Fruit fly (Drosophila melanogaster) whole organism, embryonic: ENCODE results near the gene CG42810.

Source experiments
- Ada2b ChIP-seq: fragments of 200-800 bp; sonication (Bioruptor generic); IDR thresholded peaks from 2 replicates; pipeline ENCODE4 v1.3.6; 2022; ENCODE audit warnings: missing biosample characterization, missing genetic modification characterization
- CG10147 ChIP-seq: fragments of 200-800 bp; sonication (Bioruptor generic); optimal IDR thresholded peaks from 2 replicates; lab custom pipeline; 2019; ENCODE audit warnings: missing biosample characterization, mild to moderate bottlenecking, missing genetic modification characterization, moderate library complexity
- CG11085 ChIP-seq: fragments of 200-800 bp; sonication (Bioruptor generic); IDR thresholded peaks from 2 replicates; pipeline ENCODE4 v1.3.6; 2022; ENCODE audit warnings: missing biosample characterization, missing genetic modification characterization
- CG12155 ChIP-seq: fragments of 200-800 bp; sonication (Bioruptor generic); optimal IDR thresholded peaks from 3 replicates; lab custom pipeline; 2016; ENCODE audit warnings: missing biosample characterization, missing genetic modification characterization
- CG15601 ChIP-seq: fragments of 200-800 bp; sonication (Bioruptor generic); optimal IDR thresholded peaks from 3 replicates; lab custom pipeline; 2019; ENCODE audit warnings: missing biosample characterization, mild to moderate bottlenecking, missing genetic modification characterization, moderate library complexity
- CG16813 ChIP-seq: fragments of 200-800 bp; sonication (Bioruptor generic); IDR thresholded peaks from 3 replicates; pipeline ENCODE4 v1.3.6; 2022; ENCODE audit warnings: missing biosample characterization, missing genetic modification characterization; ENCODE audit not compliant: partially characterized antibody
- CG2116 ChIP-seq: fragments of 200-800 bp; sonication (Bioruptor generic); optimal IDR thresholded peaks from 3 replicates; lab custom pipeline; 2018; ENCODE audit warnings: missing biosample characterization, mild to moderate bottlenecking, missing genetic modification characterization
- CG2202 ChIP-seq: fragments of 200-800 bp; sonication (Bioruptor generic); optimal IDR thresholded peaks from 2 replicates; lab custom pipeline; 2018; ENCODE audit warnings: missing biosample characterization, mild to moderate bottlenecking, missing genetic modification characterization
- CG32767 ChIP-seq: fragments of 200-800 bp; sonication (Bioruptor generic); IDR thresholded peaks from 2 replicates; pipeline ENCODE4 v1.3.6; 2022; ENCODE audit warnings: missing biosample characterization, missing genetic modification characterization
- CG4404 ChIP-seq: fragments of 200-800 bp; sonication (Bioruptor generic); IDR thresholded peaks from 2 replicates; pipeline ENCODE4 v1.3.6; 2022; ENCODE audit warnings: missing biosample characterization, missing genetic modification characterization
- CG4820 ChIP-seq: fragments of 200-800 bp; sonication (Bioruptor generic); optimal IDR thresholded peaks from 3 replicates; lab custom pipeline; 2016; ENCODE audit warnings: missing biosample characterization, missing genetic modification characterization
- CG6654 ChIP-seq: fragments of 200-800 bp; sonication (Bioruptor generic); optimal IDR thresholded peaks from 2 replicates; lab custom pipeline; 2017; ENCODE audit warnings: missing biosample characterization, mild to moderate bottlenecking, missing genetic modification characterization
- CG7987 ChIP-seq: fragments of 200-800 bp; sonication (Bioruptor generic); optimal IDR thresholded peaks from 2 replicates; lab custom pipeline; 2018; ENCODE audit warnings: missing biosample characterization, mild to moderate bottlenecking, missing genetic modification characterization, moderate library complexity
- CG8290 ChIP-seq, 3 experiments: fragments of 200-800 bp; sonication (Bioruptor generic); optimal IDR thresholded peaks; 2 replicates each; lab custom pipeline; 2016 to 2019; ENCODE audit warnings: missing biosample characterization in 3 of 3, missing genetic modification characterization in 3 of 3, mild to moderate bottlenecking in 2 of 3, moderate library complexity in 1 of 3
- CG8944 ChIP-seq: fragments of 200-800 bp; sonication (Bioruptor generic); optimal IDR thresholded peaks from 3 replicates; lab custom pipeline; 2016; ENCODE audit warnings: missing biosample characterization, missing genetic modification characterization
- CG9215 ChIP-seq: fragments of 200-800 bp; sonication (Bioruptor generic); IDR thresholded peaks from 2 replicates; pipeline ENCODE4 v1.3.6; 2022; ENCODE audit warnings: missing biosample characterization, missing genetic modification characterization
- CG9727 ChIP-seq: fragments of 200-800 bp; sonication (Bioruptor generic); optimal IDR thresholded peaks from 3 replicates; lab custom pipeline; 2017; ENCODE audit warnings: missing biosample characterization, mild to moderate bottlenecking, missing genetic modification characterization
- CG9817 ChIP-seq: fragments of 200-800 bp; sonication (Bioruptor generic); optimal IDR thresholded peaks from 2 replicates; lab custom pipeline; 2018; ENCODE audit warnings: missing biosample characterization, mild to moderate bottlenecking, missing genetic modification characterization, moderate library complexity
- CG9876 ChIP-seq: fragments of 200-800 bp; sonication (Bioruptor generic); optimal IDR thresholded peaks from 2 replicates; lab custom pipeline; 2016; ENCODE audit warnings: missing biosample characterization, missing genetic modification characterization
- Dref ChIP-seq: fragments of 200-800 bp; sonication (Bioruptor generic); IDR thresholded peaks from 2 replicates; pipeline ENCODE4 v1.3.6; 2022; ENCODE audit warnings: missing biosample characterization, missing genetic modification characterization
- Eip74EF ChIP-seq, 2 experiments: fragments of 200-800 bp in 1 of 2; fragments of >200 bp in 1 of 2; sonication (Bioruptor generic) in 1 of 2; optimal IDR thresholded peaks; 2 replicates each; lab custom pipeline; 2017 to 2019; ENCODE audit warnings: missing biosample characterization in 2 of 2, missing genetic modification characterization in 2 of 2, mild to moderate bottlenecking in 1 of 2, moderate library complexity in 1 of 2
- Fer3 ChIP-seq: fragments of 200-800 bp; sonication (Bioruptor generic); optimal IDR thresholded peaks from 2 replicates; lab custom pipeline; 2018; ENCODE audit warnings: missing biosample characterization, mild to moderate bottlenecking, missing genetic modification characterization, moderate library complexity
- HHEX ChIP-seq: fragments of 200-800 bp; sonication (Bioruptor generic); optimal IDR thresholded peaks from 3 replicates; lab custom pipeline; 2017; ENCODE audit warnings: missing biosample characterization, mild to moderate bottlenecking, missing genetic modification characterization, missing genetic modification reagents
- Hsf ChIP-seq: fragments of 200-800 bp; sonication (Bioruptor generic); optimal IDR thresholded peaks from 3 replicates; lab custom pipeline; 2016; ENCODE audit warnings: missing biosample characterization, missing genetic modification characterization
- Lpt ChIP-seq: fragments of >200 bp; optimal IDR thresholded peaks from 2 replicates; lab custom pipeline; 2018; ENCODE audit warnings: missing biosample characterization, missing genetic modification characterization
- Myb ChIP-seq: fragments of 200-800 bp; sonication (Bioruptor generic); optimal IDR thresholded peaks from 2 replicates; lab custom pipeline; 2016; ENCODE audit warnings: missing biosample characterization, missing genetic modification characterization
- NFAT ChIP-seq: fragments of 200-800 bp; sonication (Bioruptor generic); IDR thresholded peaks from 2 replicates; pipeline ENCODE4 v1.3.6; 2022; ENCODE audit warnings: missing biosample characterization, missing genetic modification characterization
- Sox102F ChIP-seq: fragments of 200-800 bp; sonication (Bioruptor generic); optimal IDR thresholded peaks from 2 replicates; lab custom pipeline; 2018; ENCODE audit warnings: missing biosample characterization, mild to moderate bottlenecking, missing genetic modification characterization, moderate library complexity
- Vsx1 ChIP-seq: fragments of 200-800 bp; sonication (Bioruptor generic); optimal IDR thresholded peaks from 2 replicates; lab custom pipeline; 2017; ENCODE audit warnings: missing biosample characterization, mild to moderate bottlenecking, missing genetic modification characterization, missing genetic modification reagents
- bcd ChIP-seq: fragments of 200-800 bp; sonication (Bioruptor generic); optimal IDR thresholded peaks from 2 replicates; lab custom pipeline; 2017; ENCODE audit warnings: missing biosample characterization, mild to moderate bottlenecking, missing genetic modification characterization
- corto ChIP-seq: fragments of 200-800 bp; sonication (Bioruptor generic); optimal IDR thresholded peaks from 2 replicates; lab custom pipeline; 2016; ENCODE audit warnings: missing biosample characterization, mild to moderate bottlenecking, missing genetic modification characterization, moderate library complexity
- en ChIP-seq: fragments of 200-800 bp; sonication (Bioruptor generic); optimal IDR thresholded peaks from 2 replicates; lab custom pipeline; 2016; ENCODE audit warnings: missing biosample characterization, missing genetic modification characterization
- eyg ChIP-seq: fragments of 200-800 bp; sonication (Bioruptor generic); optimal IDR thresholded peaks from 3 replicates; lab custom pipeline; 2016; ENCODE audit warnings: missing biosample characterization, missing genetic modification characterization
- hkb ChIP-seq, 2 experiments: fragments of 200-800 bp in 1 of 2; fragments of >200 bp in 1 of 2; sonication (Bioruptor generic) in 1 of 2; IDR thresholded peaks in 1 of 2; optimal IDR thresholded peaks in 1 of 2; 2 replicates each; pipeline versions ENCODE4 v1.3.6 to Lab custom; 2017 to 2022; ENCODE audit warnings: missing biosample characterization in 1 of 2, missing genetic modification characterization in 1 of 2
- inv ChIP-seq: fragments of 200-800 bp; sonication (Bioruptor generic); IDR thresholded peaks from 2 replicates; pipeline ENCODE4 v1.3.6; 2022; ENCODE audit warnings: missing biosample characterization, missing genetic modification characterization; ENCODE audit not compliant: partially characterized antibody
- ken ChIP-seq: fragments of 200-800 bp; sonication (Bioruptor generic); IDR thresholded peaks from 3 replicates; pipeline ENCODE4 v1.3.6; 2022; ENCODE audit warnings: missing biosample characterization, missing genetic modification characterization
- luna ChIP-seq: fragments of 200-800 bp; sonication (Bioruptor generic); optimal IDR thresholded peaks from 2 replicates; lab custom pipeline; 2016; ENCODE audit warnings: missing biosample characterization, missing genetic modification characterization
- nerfin-2 ChIP-seq: fragments of 200-800 bp; sonication (Bioruptor generic); IDR thresholded peaks from 2 replicates; pipeline ENCODE4 v1.3.6; 2022; ENCODE audit warnings: missing biosample characterization, missing genetic modification characterization; ENCODE audit not compliant: partially characterized antibody
- pan ChIP-seq, 4 experiments: fragments of >200 bp in 3 of 4; fragments of 200-800 bp in 1 of 4; sonication (Bioruptor generic) in 1 of 4; optimal IDR thresholded peaks in 3 of 4; IDR thresholded peaks in 1 of 4; 2 replicates each; pipeline versions ENCODE4 v1.3.6 to Lab custom; 2017 to 2022; ENCODE audit warnings: missing biosample characterization in 2 of 4, missing genetic modification characterization in 2 of 4, mixed read lengths in 1 of 4
- peb ChIP-seq: fragments of 200-800 bp; sonication (Bioruptor generic); IDR thresholded peaks from 2 replicates; pipeline ENCODE4 v1.3.6; 2022; ENCODE audit warnings: missing biosample characterization, missing genetic modification characterization
- pfk ChIP-seq: fragments of 200-800 bp; sonication (Bioruptor generic); optimal IDR thresholded peaks from 2 replicates; lab custom pipeline; 2018; ENCODE audit warnings: missing biosample characterization, mild to moderate bottlenecking, missing genetic modification characterization, moderate library complexity
- repo ChIP-seq: fragments of 200-800 bp; sonication (Bioruptor generic); optimal IDR thresholded peaks from 2 replicates; lab custom pipeline; 2016; ENCODE audit warnings: missing biosample characterization, missing genetic modification characterization
- so ChIP-seq: fragments of 200-800 bp; sonication (Bioruptor generic); IDR thresholded peaks from 3 replicates; pipeline ENCODE4 v1.3.6; 2022; ENCODE audit warnings: missing biosample characterization, missing genetic modification characterization
- sug ChIP-seq: fragments of 200-800 bp; optimal IDR thresholded peaks from 2 replicates; lab custom pipeline; 2019; ENCODE audit warnings: missing biosample characterization, mild to moderate bottlenecking, missing genetic modification characterization, moderate library complexity
- tio ChIP-seq: fragments of 200-800 bp; sonication (Bioruptor generic); optimal IDR thresholded peaks from 2 replicates; lab custom pipeline; 2017; ENCODE audit warnings: missing biosample characterization, missing genetic modification characterization, inconsistent platforms
- usp ChIP-seq: fragments of >200 bp; optimal IDR thresholded peaks from 2 replicates; lab custom pipeline; 2017; ENCODE audit warnings: missing biosample characterization, missing genetic modification characterization
- wek ChIP-seq: fragments of 200-800 bp; sonication (Bioruptor generic); optimal IDR thresholded peaks from 3 replicates; lab custom pipeline; 2018; ENCODE audit warnings: missing biosample characterization, mild to moderate bottlenecking, missing genetic modification characterization, moderate library complexity

Gene CG42810

dm6 chr2L:13414525-13415481 is 44.7 kb upstream of the CG42810 start, which contains the start of the genes CG16956, CG42784 and CG43850 (continued):
- TF ChIP-seq CG8290 (GFP tag; optimal IDR thresholded peaks at IDR 0.05; lab: Kevin White, UChicago) (no peak), CG8290 (tag; optimal IDR thresholded peaks at IDR 0.05; lab: Kevin White, UChicago) (peak in 1 of 2 experiments; percentile 87), CG7987 (GFP tag; lab: Kevin White, UChicago) (peak; percentile 86), pan (optimal IDR thresholded peaks at IDR 0.05; lab: Kevin White, UChicago) (no peak), pan (GFP tag; optimal IDR thresholded peaks at IDR 0.05 in 1 of 2, IDR thresholded peaks at IDR 0.05 in 1 of 2) (no peak), CG8944 (GFP tag; lab: Kevin White, UChicago) (no peak), ken (GFP tag; lab: Robert Waterston, UW) (no peak), nerfin-2 (GFP tag; lab: Robert Waterston, UW) (no peak), bcd (GFP tag; lab: Kevin White, UChicago) (peak; percentile 46), so (GFP tag; lab: Robert Waterston, UW) (0 out of 3 replicates have a peak, but pooled peaks have one; percentile 60), CG9215 (GFP tag; lab: Robert Waterston, UW) (no peak; the same call in 1 of the 2 replicates), Fer3 (tag; lab: Kevin White, UChicago) (peak; percentile 75), pfk (GFP tag; lab: Kevin White, UChicago) (peak; percentile 58), eyg (GFP tag; lab: Kevin White, UChicago) (no peak), Vsx1 (GFP tag; lab: Kevin White, UChicago) (peak; percentile 65), CG9817 (tag; lab: Kevin White, UChicago) (peak; percentile 44), Eip74EF (GFP tag; optimal IDR thresholded peaks at IDR 0.05; lab: Kevin White, UChicago) (no peak), CG9727 (GFP tag; lab: Kevin White, UChicago) (peak; percentile 56), HHEX (peak; percentile 78), CG10147 (GFP tag; lab: Kevin White, UChicago) (peak; percentile 56), sug (peak; percentile 54), Dref (GFP tag; lab: Robert Waterston, UW) (no peak), Myb (GFP tag; lab: Kevin White, UChicago) (no peak), tio (GFP tag; lab: Kevin White, UChicago) (no peak), CG16813 (GFP tag; lab: Robert Waterston, UW) (no peak), Lpt (GFP tag; lab: Kevin White, UChicago) (no peak), CG4820 (no peak), peb (GFP tag; lab: Robert Waterston, UW) (no peak), inv (GFP tag; lab: Robert Waterston, UW) (no peak), CG4404 (GFP tag; lab: Robert Waterston, UW) (no peak), usp (GFP tag; lab: Kevin White, UChicago) (no peak), CG32767 (no peak), NFAT (peak; percentile 33; the same call in 1 of the 2 replicates), CG12155 (GFP tag; lab: Kevin White, UChicago) (no peak), CG9876 (GFP tag; lab: Kevin White, UChicago) (no peak), Sox102F (peak; percentile 18), repo (no peak), Hsf (GFP tag; lab: Kevin White, UChicago) (peak; percentile 17), CG15601 (tag; lab: Kevin White, UChicago) (no peak), CG2202 (tag; lab: Kevin White, UChicago) (no peak), hkb (optimal IDR thresholded peaks at IDR 0.05; lab: Kevin White, UChicago) (no peak), hkb (GFP tag; IDR thresholded peaks at IDR 0.05; lab: Robert Waterston, UW) (no peak; the same call in 1 of the 2 replicates), luna (GFP tag; lab: Kevin White, UChicago) (no peak), Ada2b (GFP tag; lab: Robert Waterston, UW) (no peak), CG2116 (peak; percentile 40), CG6654 (GFP tag; lab: Kevin White, UChicago) (no peak), en (no peak), wek (GFP tag; lab: Kevin White, UChicago) (peak; percentile 80), CG11085 (GFP tag; lab: Robert Waterston, UW) (no peak), corto (GFP tag; lab: Kevin White, UChicago) (no peak)
